Fruit fly (Drosophila melanogaster) whole organism, embryonic: ENCODE data around the gene MAGE.
A peak's percentile ranks its signal among the peaks of the same experiment; 100 is the strongest.

ENCODE experiments used
- Bdp1 ChIP-seq: fragments of 200-800 bp; sonication (Bioruptor generic); optimal IDR thresholded peaks from 3 replicates; lab custom pipeline; 2016; ENCODE audit warnings: missing biosample characterization, missing genetic modification characterization
- CG10462 ChIP-seq: fragments of 200-800 bp; sonication (Bioruptor generic); optimal IDR thresholded peaks from 2 replicates; lab custom pipeline; 2016; ENCODE audit warnings: missing biosample characterization, missing genetic modification characterization
- CG10565 ChIP-seq: fragments of 200-800 bp; sonication (Bioruptor generic); optimal IDR thresholded peaks from 3 replicates; lab custom pipeline; 2016; ENCODE audit warnings: missing biosample characterization, mild to moderate bottlenecking, missing genetic modification characterization
- CG10979 ChIP-seq: fragments of 200-800 bp; sonication (Bioruptor generic); optimal IDR thresholded peaks from 2 replicates; lab custom pipeline; 2018; ENCODE audit warnings: missing biosample characterization, mild to moderate bottlenecking, missing genetic modification characterization, moderate library complexity
- CG11723 ChIP-seq: fragments of 200-800 bp; sonication (Bioruptor generic); optimal IDR thresholded peaks from 2 replicates; lab custom pipeline; 2017; ENCODE audit warnings: missing biosample characterization, mild to moderate bottlenecking, missing genetic modification characterization
- CG12744 ChIP-seq: fragments of 200-800 bp; sonication (Bioruptor generic); optimal IDR thresholded peaks from 2 replicates; lab custom pipeline; 2016; ENCODE audit warnings: missing biosample characterization, missing genetic modification characterization
- CG15696 ChIP-seq: fragments of 200-800 bp; sonication (Bioruptor generic); optimal IDR thresholded peaks from 2 replicates; lab custom pipeline; 2019; ENCODE audit warnings: missing biosample characterization, mild to moderate bottlenecking, missing genetic modification characterization, moderate library complexity
- CG1603 ChIP-seq: fragments of 200-800 bp; sonication (Bioruptor generic); optimal IDR thresholded peaks from 2 replicates; lab custom pipeline; 2019; ENCODE audit warnings: missing biosample characterization, mild to moderate bottlenecking, missing genetic modification characterization, moderate library complexity
- CG1832 ChIP-seq: fragments of 200-800 bp; sonication (Bioruptor generic); optimal IDR thresholded peaks from 2 replicates; lab custom pipeline; 2017; ENCODE audit warnings: missing biosample characterization, mild to moderate bottlenecking, missing genetic modification characterization, inconsistent platforms
- CG18476 ChIP-seq: fragments of 200-800 bp; sonication (Bioruptor generic); optimal IDR thresholded peaks from 2 replicates; lab custom pipeline; 2016; ENCODE audit warnings: missing biosample characterization, mild to moderate bottlenecking, missing genetic modification characterization
- CG2129 ChIP-seq: fragments of 200-800 bp; sonication (Bioruptor generic); IDR thresholded peaks from 2 replicates; pipeline ENCODE4 v1.3.6; 2022; ENCODE audit warnings: missing biosample characterization, missing genetic modification characterization; ENCODE audit not compliant: partially characterized antibody
- CG3163 ChIP-seq: fragments of 200-800 bp; sonication (Bioruptor generic); optimal IDR thresholded peaks from 3 replicates; lab custom pipeline; 2016; ENCODE audit warnings: missing biosample characterization, missing genetic modification characterization
- CG3281 ChIP-seq: fragments of 200-800 bp; sonication (Bioruptor generic); optimal IDR thresholded peaks from 3 replicates; lab custom pipeline; 2017; ENCODE audit warnings: missing biosample characterization, mild to moderate bottlenecking, missing genetic modification characterization
- CG3838 ChIP-seq: fragments of 200-800 bp; sonication (Bioruptor generic); optimal IDR thresholded peaks from 3 replicates; lab custom pipeline; 2016; ENCODE audit warnings: missing biosample characterization, missing genetic modification characterization
- CG3847 ChIP-seq: fragments of 200-800 bp; sonication (Bioruptor generic); IDR thresholded peaks from 2 replicates; pipeline ENCODE4 v1.3.6; 2022; ENCODE audit warnings: missing biosample characterization, missing genetic modification characterization
- CG4328 ChIP-seq: fragments of 200-800 bp; sonication (Bioruptor generic); optimal IDR thresholded peaks from 3 replicates; lab custom pipeline; 2017; ENCODE audit warnings: missing biosample characterization, missing genetic modification reagents, missing genetic modification characterization
- CG4820 ChIP-seq: fragments of 200-800 bp; sonication (Bioruptor generic); optimal IDR thresholded peaks from 3 replicates; lab custom pipeline; 2016; ENCODE audit warnings: missing biosample characterization, missing genetic modification characterization
- CG5245 ChIP-seq: fragments of 200-800 bp; sonication (Bioruptor generic); optimal IDR thresholded peaks from 3 replicates; lab custom pipeline; 2016; ENCODE audit warnings: missing biosample characterization, missing genetic modification characterization
- CG6272 ChIP-seq: fragments of 200-800 bp; sonication (Bioruptor generic); IDR thresholded peaks from 2 replicates; pipeline ENCODE4 v1.3.6; 2022; ENCODE audit warnings: missing biosample characterization, missing genetic modification characterization
- CG8089 ChIP-seq: fragments of 200-800 bp; sonication (Bioruptor generic); optimal IDR thresholded peaks from 3 replicates; lab custom pipeline; 2016; ENCODE audit warnings: missing biosample characterization, missing genetic modification characterization
- CkIIα-i1 ChIP-seq: fragments of 200-800 bp; sonication (Bioruptor generic); IDR thresholded peaks from 2 replicates; pipeline ENCODE4 v1.3.6; 2022; ENCODE audit warnings: missing biosample characterization, missing genetic modification characterization
- D19A ChIP-seq: fragments of 200-800 bp; optimal IDR thresholded peaks from 3 replicates; lab custom pipeline; 2019; ENCODE audit warnings: missing biosample characterization, mild to moderate bottlenecking, missing genetic modification characterization, moderate library complexity
- Drgx ChIP-seq: fragments of 200-800 bp; sonication (Bioruptor generic); IDR thresholded peaks from 2 replicates; pipeline ENCODE4 v1.3.6; 2022; ENCODE audit warnings: missing biosample characterization, missing genetic modification characterization
- E2f1 ChIP-seq: fragments of 200-800 bp; sonication (Bioruptor generic); IDR thresholded peaks from 2 replicates; pipeline ENCODE4 v1.3.6; 2022; ENCODE audit warnings: missing biosample characterization, missing genetic modification characterization
- Ets97D ChIP-seq: fragments of 200-800 bp; sonication (Bioruptor generic); optimal IDR thresholded peaks from 3 replicates; lab custom pipeline; 2016; ENCODE audit warnings: missing biosample characterization, missing genetic modification characterization
- Fer3 ChIP-seq: fragments of 200-800 bp; sonication (Bioruptor generic); optimal IDR thresholded peaks from 2 replicates; lab custom pipeline; 2018; ENCODE audit warnings: missing biosample characterization, mild to moderate bottlenecking, missing genetic modification characterization, moderate library complexity
- H15 ChIP-seq: fragments of 200-800 bp; sonication (Bioruptor generic); IDR thresholded peaks from 3 replicates; pipeline ENCODE4 v1.3.6; 2022; ENCODE audit warnings: missing biosample characterization, missing genetic modification characterization
- Hey ChIP-seq: fragments of 200-800 bp; sonication (Bioruptor generic); optimal IDR thresholded peaks from 3 replicates; lab custom pipeline; 2018; ENCODE audit warnings: missing biosample characterization, mild to moderate bottlenecking, missing genetic modification characterization
- Mes4 ChIP-seq: fragments of 200-800 bp; sonication (Bioruptor generic); optimal IDR thresholded peaks from 2 replicates; lab custom pipeline; 2016; ENCODE audit warnings: missing biosample characterization, missing genetic modification characterization
- NK7.1 ChIP-seq: fragments of 200-800 bp; sonication (Bioruptor generic); optimal IDR thresholded peaks from 3 replicates; lab custom pipeline; 2016; ENCODE audit warnings: missing biosample characterization, missing genetic modification characterization
- Poxn ChIP-seq: fragments of 200-800 bp; sonication (Bioruptor generic); IDR thresholded peaks from 2 replicates; pipeline ENCODE4 v1.3.6; 2022; ENCODE audit warnings: missing biosample characterization, missing genetic modification characterization
- Rx ChIP-seq: fragments of 200-800 bp; sonication (Bioruptor generic); IDR thresholded peaks from 2 replicates; pipeline ENCODE4 v1.3.6; 2022; ENCODE audit warnings: missing biosample characterization, missing genetic modification characterization
- Spps ChIP-seq: fragments of 200-800 bp; sonication (Bioruptor generic); optimal IDR thresholded peaks from 2 replicates; lab custom pipeline; 2018; ENCODE audit warnings: missing biosample characterization, mild to moderate bottlenecking, missing genetic modification characterization
- Ssrp ChIP-seq: fragments of 200-800 bp; sonication (Bioruptor generic); optimal IDR thresholded peaks from 2 replicates; lab custom pipeline; 2018; ENCODE audit warnings: missing biosample characterization, mild to moderate bottlenecking, missing genetic modification characterization, moderate library complexity
- TFAM ChIP-seq: fragments of 200-800 bp; sonication (Bioruptor generic); optimal IDR thresholded peaks from 2 replicates; lab custom pipeline; 2017; ENCODE audit warnings: missing biosample characterization, missing genetic modification characterization, inconsistent platforms
- Xbp1 ChIP-seq: fragments of 200-800 bp; sonication (Bioruptor generic); optimal IDR thresholded peaks from 3 replicates; lab custom pipeline; 2016; ENCODE audit warnings: missing biosample characterization, mild to moderate bottlenecking, missing genetic modification characterization
- al ChIP-seq: fragments of 200-800 bp; sonication (Bioruptor generic); IDR thresholded peaks from 2 replicates; pipeline ENCODE4 v1.3.6; 2022; ENCODE audit warnings: missing biosample characterization, missing genetic modification characterization
- ara ChIP-seq: fragments of 200-800 bp; sonication (Bioruptor generic); IDR thresholded peaks from 2 replicates; pipeline ENCODE4 v1.3.6; 2022; ENCODE audit warnings: missing biosample characterization, missing genetic modification characterization
- bigmax ChIP-seq: fragments of 200-800 bp; sonication (Bioruptor generic); optimal IDR thresholded peaks from 2 replicates; lab custom pipeline; 2018; ENCODE audit warnings: missing biosample characterization, mild to moderate bottlenecking, missing genetic modification characterization
- br ChIP-seq: fragments of >200 bp; optimal IDR thresholded peaks from 2 replicates; lab custom pipeline; 2017
- crp ChIP-seq, 2 experiments: fragments of 200-800 bp; sonication (Bioruptor generic); optimal IDR thresholded peaks; 2 replicates in 1 of 2; 3 replicates in 1 of 2; lab custom pipeline; 2017; ENCODE audit warnings: missing biosample characterization in 2 of 2, missing genetic modification characterization in 2 of 2, mild to moderate bottlenecking in 1 of 2, moderate library complexity in 1 of 2
- cwo ChIP-seq: fragments of 200-800 bp; sonication (Bioruptor generic); optimal IDR thresholded peaks from 3 replicates; lab custom pipeline; 2017; ENCODE audit warnings: missing biosample characterization, missing genetic modification characterization, mild to moderate bottlenecking, moderate library complexity, missing genetic modification reagents
- fd102C ChIP-seq: fragments of 200-800 bp; sonication (Bioruptor generic); optimal IDR thresholded peaks from 2 replicates; lab custom pipeline; 2018; ENCODE audit warnings: missing biosample characterization, mild to moderate bottlenecking, missing genetic modification characterization, moderate library complexity
- fru ChIP-seq: fragments of >200 bp; optimal IDR thresholded peaks from 2 replicates; lab custom pipeline; 2017
- gcm ChIP-seq: fragments of 200-800 bp; sonication (Bioruptor generic); optimal IDR thresholded peaks from 2 replicates; lab custom pipeline; 2019; ENCODE audit warnings: missing biosample characterization, mild to moderate bottlenecking, missing genetic modification characterization, moderate library complexity
- h ChIP-seq: fragments of >200 bp; optimal IDR thresholded peaks from 2 replicates; lab custom pipeline; 2017
- insv ChIP-seq, 2 experiments: fragments of 200-800 bp; sonication (Bioruptor generic); optimal IDR thresholded peaks; 3 replicates each; lab custom pipeline; 2016 to 2018; ENCODE audit warnings: missing biosample characterization in 2 of 2, missing genetic modification characterization in 2 of 2
- jumu ChIP-seq: fragments of 200-800 bp; sonication (Bioruptor generic); optimal IDR thresholded peaks from 3 replicates; lab custom pipeline; 2016; ENCODE audit warnings: missing biosample characterization, missing genetic modification characterization
- knrl ChIP-seq: fragments of 200-800 bp; sonication (Bioruptor generic); IDR thresholded peaks from 3 replicates; pipeline ENCODE4 v1.3.6; 2022; ENCODE audit warnings: missing biosample characterization, missing genetic modification characterization; ENCODE audit not compliant: partially characterized antibody
- lab ChIP-seq: fragments of 200-800 bp; sonication (Bioruptor generic); optimal IDR thresholded peaks from 3 replicates; lab custom pipeline; 2017; ENCODE audit warnings: missing biosample characterization, missing genetic modification characterization, mild to moderate bottlenecking, moderate library complexity, missing genetic modification reagents
- trh ChIP-seq: fragments of 200-800 bp; sonication (Bioruptor generic); optimal IDR thresholded peaks from 2 replicates; lab custom pipeline; 2016; ENCODE audit warnings: missing biosample characterization, missing genetic modification characterization
- vnd ChIP-seq: fragments of 200-800 bp; sonication (Bioruptor generic); IDR thresholded peaks from 3 replicates; pipeline ENCODE4 v1.3.6; 2022; ENCODE audit warnings: missing biosample characterization, missing genetic modification characterization; ENCODE audit not compliant: partially characterized antibody

The MAGE gene

dm6 chr3R:7127966-7128365, 27.0 kb downstream of the MAGE start, which contains the start of gene CG10068 (continued):
- TF ChIP-seq D19A (tag; lab: Kevin White, UChicago) (peak; percentile 83), CG3847 (GFP tag; lab: Robert Waterston, UW) (no peak), fd102C (GFP tag; lab: Kevin White, UChicago) (peak; percentile 88), Fer3 (peak; percentile 83), Poxn (GFP tag; lab: Robert Waterston, UW) (no peak), CkIIα-i1 (GFP tag; lab: Robert Waterston, UW) (no peak), al (GFP tag; lab: Robert Waterston, UW) (no peak; the same call in 1 of the 2 replicates), CG4328 (GFP tag; lab: Kevin White, UChicago) (peak; percentile 71), CG4820 (GFP tag; lab: Kevin White, UChicago) (peak; percentile 84), Xbp1 (peak; percentile 89), crp (GFP tag; optimal IDR thresholded peaks at IDR 0.05; lab: Kevin White, UChicago) (peak; percentile 94 to 96), CG12744 (GFP tag; lab: Kevin White, UChicago) (peak; percentile 91), Bdp1 (GFP tag; lab: Kevin White, UChicago) (peak; percentile 90), CG10565 (GFP tag; lab: Kevin White, UChicago) (peak; percentile 69), ara (peak; percentile 94), vnd (GFP tag; lab: Robert Waterston, UW) (no peak), E2f1 (GFP tag; lab: Robert Waterston, UW) (peak; percentile 90), CG1832 (GFP tag; lab: Kevin White, UChicago) (no peak), CG8089 (GFP tag; lab: Kevin White, UChicago) (peak; percentile 78), TFAM (GFP tag; lab: Kevin White, UChicago) (peak; percentile 61), CG6272 (no peak; the same call in 1 of the 2 replicates), Hey (tag; lab: Kevin White, UChicago) (no peak), trh (GFP tag; lab: Kevin White, UChicago) (peak; percentile 68), br (lab: Kevin White, UChicago) (no peak), CG10462 (GFP tag; lab: Kevin White, UChicago) (peak; percentile 82), Ets97D (peak; percentile 87), CG10979 (tag; lab: Kevin White, UChicago) (peak; percentile 89), jumu (GFP tag; lab: Kevin White, UChicago) (peak; percentile 83), NK7.1 (GFP tag; lab: Kevin White, UChicago) (peak; percentile 71), CG5245 (peak; percentile 85), CG1603 (peak; percentile 89), gcm (GFP tag; lab: Kevin White, UChicago) (peak; percentile 87), CG18476 (GFP tag; lab: Kevin White, UChicago) (peak; percentile 91), CG15696 (tag; lab: Kevin White, UChicago) (peak; percentile 85), knrl (GFP tag; lab: Robert Waterston, UW) (peak; percentile 13; the same call in 1 of the 3 replicates), fru (lab: Kevin White, UChicago) (no peak), insv (GFP tag; optimal IDR thresholded peaks at IDR 0.05; lab: Kevin White, UChicago) (peak in 1 of 2 experiments; percentile 57), CG11723 (GFP tag; lab: Kevin White, UChicago) (peak; percentile 59), Rx (peak; percentile 90), cwo (GFP tag; lab: Kevin White, UChicago) (peak; percentile 83), CG3163 (GFP tag; lab: Kevin White, UChicago) (peak; percentile 71), CG3281 (GFP tag; lab: Kevin White, UChicago) (peak; percentile 82), Drgx (GFP tag; lab: Robert Waterston, UW) (peak; percentile 62), CG3838 (GFP tag; lab: Kevin White, UChicago) (peak; percentile 71), bigmax (GFP tag; lab: Kevin White, UChicago) (peak; percentile 18), Spps (peak; percentile 80), H15 (GFP tag; lab: Robert Waterston, UW) (peak; percentile 90), Mes4 (GFP tag; lab: Kevin White, UChicago) (peak; percentile 85), lab (GFP tag; lab: Kevin White, UChicago) (peak; percentile 94), CG2129 (no peak), Ssrp (peak; percentile 80), h (no peak)
